Worm (Caenorhabditis elegans) whole organism, L3 larva: ENCODE results near the gene srd-59.

Experiments used
- R02D3.7 ChIP-seq: fragments of 150-350 bp; optimal IDR thresholded peaks from 2 replicates; lab custom pipeline; 2014; ENCODE audit warnings: missing biosample characterization, missing genetic modification characterization
- ZK546.5 ChIP-seq: sonication (generic microtip); optimal IDR thresholded peaks from 2 replicates; lab custom pipeline; 2017; ENCODE audit warnings: missing biosample characterization, missing genetic modification characterization
- aly-2 ChIP-seq: fragments of 150-350 bp; optimal IDR thresholded peaks from 2 replicates; lab custom pipeline; 2014; ENCODE audit warnings: missing biosample characterization, missing genetic modification characterization
- ama-1 ChIP-seq: fragments of 150-350 bp; optimal IDR thresholded peaks from 2 replicates; lab custom pipeline; 2018
- ceh-28 ChIP-seq: fragments of 150-350 bp; optimal IDR thresholded peaks from 2 replicates; lab custom pipeline; 2014; ENCODE audit warnings: missing biosample characterization, missing genetic modification reagents, missing genetic modification characterization
- ceh-82 ChIP-seq: fragments of 150-350 bp; optimal IDR thresholded peaks from 2 replicates; lab custom pipeline; 2014; ENCODE audit warnings: missing biosample characterization, missing genetic modification characterization
- ceh-9 ChIP-seq: sonication (generic microtip); optimal IDR thresholded peaks from 2 replicates; lab custom pipeline; 2018; ENCODE audit warnings: missing biosample characterization, missing genetic modification characterization
- daf-12 ChIP-seq: fragments of 150-350 bp; optimal IDR thresholded peaks from 2 replicates; lab custom pipeline; 2014; ENCODE audit warnings: missing biosample characterization, missing genetic modification reagents, missing genetic modification characterization
- egl-5 ChIP-seq: fragments of 150-350 bp; optimal IDR thresholded peaks from 2 replicates; lab custom pipeline; 2017; ENCODE audit warnings: missing biosample characterization, missing genetic modification reagents, missing genetic modification characterization, inconsistent platforms
- elt-1 ChIP-seq: fragments of 150-350 bp; optimal IDR thresholded peaks from 2 replicates; lab custom pipeline; 2014; ENCODE audit warnings: missing biosample characterization, missing genetic modification characterization
- elt-2 ChIP-seq: sonication (generic microtip); optimal IDR thresholded peaks from 2 replicates; lab custom pipeline; 2016; ENCODE audit warnings: missing genetic modification reagents, mild to moderate bottlenecking, missing genetic modification characterization, missing compliant biosample characterization
- eor-1 ChIP-seq, 2 experiments: fragments of 150-350 bp; optimal IDR thresholded peaks; 2 replicates each; lab custom pipeline; 2014 to 2018; ENCODE audit warnings: missing biosample characterization in 2 of 2, missing genetic modification characterization in 2 of 2
- fkh-10 ChIP-seq: sonication (generic microtip); optimal IDR thresholded peaks from 2 replicates; lab custom pipeline; 2017; ENCODE audit warnings: missing biosample characterization, missing genetic modification reagents, missing genetic modification characterization
- hmg-11 ChIP-seq: sonication (generic microtip); optimal IDR thresholded peaks from 2 replicates; lab custom pipeline; 2016; ENCODE audit warnings: missing genetic modification characterization, missing compliant biosample characterization
- lin-15B ChIP-seq: fragments of 150-350 bp; optimal IDR thresholded peaks from 2 replicates; lab custom pipeline; 2014; ENCODE audit warnings: missing biosample characterization, missing genetic modification characterization
- lin-39 ChIP-seq: fragments of 150-350 bp; optimal IDR thresholded peaks from 2 replicates; lab custom pipeline; 2018; ENCODE audit warnings: missing biosample characterization, missing genetic modification reagents, missing genetic modification characterization
- mml-1 ChIP-seq: fragments of 150-350 bp; sonication (generic microtip); optimal IDR thresholded peaks from 3 replicates; lab custom pipeline; 2014; ENCODE audit warnings: missing biosample characterization, missing genetic modification characterization
- nfya-1 ChIP-seq: sonication (generic microtip); optimal IDR thresholded peaks from 2 replicates; lab custom pipeline; 2017; ENCODE audit warnings: missing genetic modification characterization, mild to moderate bottlenecking, missing compliant biosample characterization, antibody characterized with exemption, moderate library complexity; ENCODE audit not compliant: insufficient read depth
- nhr-12 ChIP-seq: fragments of 150-350 bp; optimal IDR thresholded peaks from 2 replicates; lab custom pipeline; 2014; ENCODE audit warnings: missing biosample characterization, missing genetic modification characterization
- nhr-23 ChIP-seq: fragments of 150-350 bp; optimal IDR thresholded peaks from 2 replicates; lab custom pipeline; 2014; ENCODE audit warnings: missing biosample characterization, missing genetic modification reagents, missing genetic modification characterization
- nhr-237 ChIP-seq: fragments of 150-350 bp; optimal IDR thresholded peaks from 2 replicates; lab custom pipeline; 2014; ENCODE audit warnings: missing biosample characterization, missing genetic modification characterization
- nhr-28 ChIP-seq: fragments of 150-350 bp; optimal IDR thresholded peaks from 2 replicates; lab custom pipeline; 2014; ENCODE audit warnings: missing biosample characterization, missing genetic modification characterization
- nhr-67 ChIP-seq: fragments of 150-350 bp; optimal IDR thresholded peaks from 2 replicates; lab custom pipeline; 2014; ENCODE audit warnings: missing biosample characterization, missing genetic modification characterization
- nhr-76 ChIP-seq: fragments of 150-350 bp; sonication (generic microtip); optimal IDR thresholded peaks from 5 replicates; lab custom pipeline; 2014; ENCODE audit warnings: missing biosample characterization, missing genetic modification characterization
- nhr-77 ChIP-seq: fragments of 150-350 bp; optimal IDR thresholded peaks from 2 replicates; lab custom pipeline; 2014; ENCODE audit warnings: missing biosample characterization, missing genetic modification characterization
- pqm-1 ChIP-seq: fragments of 150-350 bp; optimal IDR thresholded peaks from 2 replicates; lab custom pipeline; 2017; ENCODE audit warnings: missing biosample characterization, missing genetic modification characterization, inconsistent platforms
- snpc-4 ChIP-seq: fragments of 150-350 bp; optimal IDR thresholded peaks from 2 replicates; lab custom pipeline; 2014; ENCODE audit warnings: missing biosample characterization, missing genetic modification characterization
- tbx-2 ChIP-seq: sonication (generic microtip); optimal IDR thresholded peaks from 2 replicates; lab custom pipeline; 2016; ENCODE audit warnings: mild to moderate bottlenecking, missing genetic modification characterization, missing compliant biosample characterization
- unc-39 ChIP-seq: sonication (generic microtip); optimal IDR thresholded peaks from 4 replicates; lab custom pipeline; 2017; ENCODE audit warnings: missing biosample characterization, missing genetic modification characterization

Gene srd-59

DNA sequence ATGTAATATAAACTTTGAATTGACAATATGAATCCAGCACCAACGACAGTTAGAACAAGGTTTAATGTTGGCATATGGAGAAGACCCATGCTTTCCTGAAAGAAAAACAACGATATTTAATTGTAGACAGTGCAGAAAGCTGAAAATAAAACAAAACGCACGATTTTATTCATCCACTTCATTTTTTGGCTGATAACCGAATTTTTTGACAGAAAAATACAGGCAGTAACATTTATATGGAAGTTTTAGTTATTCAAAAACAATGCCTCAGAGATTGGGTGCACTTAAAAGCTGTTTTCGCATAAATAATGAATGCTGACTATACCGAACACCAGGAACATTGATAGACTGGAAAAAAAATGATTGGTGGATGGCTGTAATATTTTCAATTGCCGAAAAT lies 39.7 kb upstream of the srd-59 start, which contains the start of gene mfsd-13.2:
mfsd-13.2 (minus strand) TSS at position 101 of the 400 bp plus-strand sequence.
- TF ChIP-seq ceh-9 (tag; lab: Kevin White, UChicago), result no peak
- no peak for TF ChIP-seq snpc-4 (tag; lab: Kevin White, UChicago)
- no peak for TF ChIP-seq lin-39 (tag; lab: Kevin White, UChicago)

ce11 chrII:7166768-7167167 lies 38.7 kb upstream of the srd-59 start:
- TF ChIP-seq elt-2 (tag; lab: Kevin White, UChicago) (peak; percentile 93), pqm-1 (tag; lab: Kevin White, UChicago) (peak; percentile 94), unc-39 (no peak)

DNA sequence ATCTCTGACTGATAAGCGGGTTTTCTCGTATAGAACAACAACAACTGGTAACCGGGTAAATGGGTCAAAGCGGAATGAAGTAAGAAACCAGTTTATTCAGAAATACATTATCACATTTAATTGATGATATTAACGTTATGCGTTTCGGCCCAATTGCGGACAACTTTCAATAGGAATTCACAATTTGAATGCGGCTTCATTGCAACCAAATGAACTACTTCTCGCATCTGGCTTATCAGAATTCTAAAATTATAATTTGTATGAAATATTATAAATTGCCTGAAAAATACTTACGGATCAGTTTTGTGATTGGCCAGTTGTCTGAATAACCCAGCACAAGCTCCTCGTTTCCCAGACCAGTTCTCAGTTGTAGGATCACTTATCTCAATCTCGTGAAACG lies 36.8 kb upstream of the srd-59 start, which contains the start of gene col-36:
col-36 (minus strand) TSS at position 101 of the 400 bp plus-strand sequence.
- TF ChIP-seq nhr-23 (tag; lab: Kevin White, UChicago) (peak; percentile 50), daf-12 (tag; lab: Kevin White, UChicago) (no peak)

DNA sequence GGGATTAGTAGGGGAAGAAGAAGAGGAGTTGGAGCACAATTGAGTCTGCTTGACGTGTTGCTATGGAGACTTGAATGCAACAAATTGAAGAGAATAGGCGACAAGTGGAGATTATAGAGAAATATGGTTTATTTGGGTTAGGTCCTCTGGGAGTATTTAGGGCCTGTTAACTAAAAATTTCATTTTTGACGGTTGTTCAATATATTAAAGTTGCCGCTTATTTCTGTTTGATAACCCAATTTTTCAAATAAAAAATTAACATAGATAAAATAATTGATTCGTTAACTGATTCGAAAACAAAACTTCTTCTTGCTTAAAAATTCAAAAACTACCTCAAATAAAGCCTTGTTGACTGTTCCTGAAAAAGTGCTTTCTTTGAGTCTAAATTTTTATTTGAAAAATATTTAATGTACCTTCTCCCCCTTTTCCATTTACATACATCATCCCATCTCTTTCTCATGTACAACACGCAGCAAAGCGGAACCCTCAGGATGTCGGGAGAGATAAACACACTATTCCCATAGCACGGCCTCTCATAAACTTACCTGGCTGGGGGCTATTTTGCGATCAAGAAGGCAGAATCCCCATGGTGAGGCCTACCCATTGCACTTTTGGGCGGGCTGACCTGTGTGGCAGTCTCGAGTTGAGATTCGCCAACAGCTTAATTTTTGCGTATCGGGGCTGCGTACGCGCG lies 34.0 kb upstream of the srd-59 start, which contains the start of gene dyf-13:
dyf-13 (minus strand) TSS at position 51 of the 694 bp plus-strand sequence.
- no peak for TF ChIP-seq ceh-9 (tag; lab: Kevin White, UChicago)
- no peak for TF ChIP-seq nhr-28 (tag; lab: Kevin White, UChicago)
- TF ChIP-seq snpc-4 (tag; lab: Kevin White, UChicago), result no peak
- no peak for TF ChIP-seq elt-2 (tag; lab: Kevin White, UChicago)
- no peak for TF ChIP-seq eor-1 (tag; optimal IDR thresholded peaks at IDR 0.05; lab: Kevin White, UChicago)
- no peak for TF ChIP-seq ceh-28 (tag; lab: Kevin White, UChicago)
- TF ChIP-seq nhr-77 (tag; lab: Kevin White, UChicago), result no peak
- TF ChIP-seq R02D3.7, result no peak
- no peak for TF ChIP-seq nhr-237

DNA sequence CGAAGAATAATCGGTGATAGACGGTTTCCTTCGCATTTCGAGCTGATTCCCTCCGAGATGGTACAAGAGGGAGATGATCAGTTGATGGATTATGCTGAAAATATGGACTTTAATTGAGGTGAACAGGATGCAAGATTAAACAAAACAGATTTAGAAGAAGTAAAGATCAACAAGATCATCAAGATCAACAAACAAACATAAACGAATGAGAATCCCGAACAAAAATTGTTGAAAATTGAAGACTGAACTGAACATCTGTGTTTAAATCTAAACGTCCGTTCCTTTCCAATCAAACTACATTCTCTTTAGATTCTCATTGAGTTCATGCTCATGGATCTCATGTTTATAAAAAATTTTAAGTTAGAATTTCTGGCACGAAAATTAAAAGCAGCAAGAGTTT lies 30.6 kb upstream of the srd-59 start, which contains the start of gene glc-4:
glc-4 (minus strand) TSS at position 101 of the 400 bp plus-strand sequence.
- TF ChIP-seq ceh-82 (tag; lab: Kevin White, UChicago), result no peak
- no peak for TF ChIP-seq tbx-2 (tag; lab: Kevin White, UChicago)
- TF ChIP-seq R02D3.7, result no peak
- no peak for TF ChIP-seq elt-1 (tag; lab: Kevin White, UChicago)
- TF ChIP-seq ama-1 (lab: Kevin White, UChicago), result no peak
- no peak for TF ChIP-seq mml-1 (tag; lab: Kevin White, UChicago)
- no peak for TF ChIP-seq aly-2 (tag; lab: Kevin White, UChicago)
- no peak for TF ChIP-seq egl-5 (tag; lab: Kevin White, UChicago)
- no peak for TF ChIP-seq lin-15B (tag; lab: Kevin White, UChicago)
- TF ChIP-seq lin-39 (tag; lab: Kevin White, UChicago), result no peak
- TF ChIP-seq ceh-9 (tag; lab: Kevin White, UChicago), result no peak
- TF ChIP-seq nhr-12 (tag; lab: Kevin White, UChicago), result no peak
- TF ChIP-seq nhr-67 (tag; lab: Kevin White, UChicago), result no peak
- no peak for TF ChIP-seq nhr-76 (tag; lab: Kevin White, UChicago)
- TF ChIP-seq pqm-1 (tag; lab: Kevin White, UChicago), result no peak
- no peak for TF ChIP-seq nfya-1 (tag; lab: Kevin White, UChicago)
- no peak for TF ChIP-seq ZK546.5 (tag; lab: Kevin White, UChicago)
- TF ChIP-seq nhr-23 (tag; lab: Kevin White, UChicago), result no peak

DNA sequence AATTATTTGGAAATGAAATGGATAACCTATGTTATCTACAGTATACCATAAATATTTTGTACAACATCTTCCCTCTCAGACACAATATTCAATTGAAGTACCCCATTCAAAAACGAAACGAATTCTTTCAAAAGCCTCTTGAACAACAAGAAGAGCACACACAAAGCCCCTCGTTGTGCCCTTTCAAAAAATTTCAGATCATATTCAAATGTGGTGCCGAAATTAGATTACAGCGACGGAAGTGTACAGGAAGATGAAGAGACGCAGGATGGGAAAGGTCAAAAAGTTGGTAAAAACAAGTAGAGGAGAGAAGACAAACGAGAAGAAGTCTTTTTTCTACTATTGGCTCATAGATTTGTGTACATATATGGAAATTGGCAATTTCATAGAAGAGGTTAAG lies 29.4 kb upstream of the srd-59 start:
- TF ChIP-seq fkh-10 (GFP tag; lab: Kevin White, UChicago) (peak; percentile 15), aly-2 (tag; lab: Kevin White, UChicago) (no peak)

DNA sequence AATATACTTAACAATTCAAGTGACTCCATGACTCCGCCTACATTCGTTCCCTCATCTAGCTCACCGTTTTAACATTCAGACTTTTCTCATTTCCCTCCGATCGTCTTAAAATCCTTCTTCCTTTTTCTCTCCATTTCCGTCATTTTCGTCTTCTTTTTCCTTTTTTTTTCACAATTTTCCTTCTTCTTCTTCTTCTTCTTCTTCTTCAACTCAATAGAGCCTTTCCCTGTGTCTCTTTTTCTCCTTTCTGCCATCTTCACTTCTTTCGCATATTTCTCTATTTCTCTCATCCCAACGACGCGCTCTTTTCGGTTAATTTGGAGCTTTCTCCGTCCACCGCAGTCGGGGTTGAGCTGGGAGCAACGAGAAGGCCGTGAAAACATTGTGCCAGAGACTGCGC lies 22.9 kb upstream of the srd-59 start:
- peak; percentile 72 for TF ChIP-seq fkh-10 (GFP tag; lab: Kevin White, UChicago)
- no peak for TF ChIP-seq nhr-77 (tag; lab: Kevin White, UChicago)
- peak; percentile 58 for TF ChIP-seq nfya-1 (tag; lab: Kevin White, UChicago)
- TF ChIP-seq hmg-11 (tag; lab: Kevin White, UChicago), result peak; percentile 57
